Worm (Caenorhabditis elegans) whole organism, L1 larva: ENCODE measurements around the gene avr-15.

ENCODE experiments used
- ceh-82 ChIP-seq, 3 experiments: fragments of 150-350 bp in 1 of 3; sonication (generic microtip) in 2 of 3; optimal IDR thresholded peaks; 2 replicates each; lab custom pipeline; 2014 to 2017; ENCODE audit warnings: missing biosample characterization in 3 of 3, missing genetic modification characterization in 3 of 3
- fos-1 ChIP-seq: fragments of 150-350 bp; optimal IDR thresholded peaks from 2 replicates; lab custom pipeline; 2014; ENCODE audit warnings: missing biosample characterization, missing genetic modification characterization
- nhr-71 ChIP-seq: sonication (generic microtip); optimal IDR thresholded peaks from 2 replicates; lab custom pipeline; 2016; ENCODE audit warnings: mild to moderate bottlenecking, missing genetic modification characterization, moderate library complexity, missing compliant biosample characterization
- swsn-7 ChIP-seq: sonication (generic microtip); optimal IDR thresholded peaks from 2 replicates; lab custom pipeline; 2016; ENCODE audit warnings: missing genetic modification characterization, missing compliant biosample characterization
- ztf-4 ChIP-seq: fragments of 150-350 bp; optimal IDR thresholded peaks from 2 replicates; lab custom pipeline; 2014; ENCODE audit warnings: missing biosample characterization, missing genetic modification characterization

DNA sequence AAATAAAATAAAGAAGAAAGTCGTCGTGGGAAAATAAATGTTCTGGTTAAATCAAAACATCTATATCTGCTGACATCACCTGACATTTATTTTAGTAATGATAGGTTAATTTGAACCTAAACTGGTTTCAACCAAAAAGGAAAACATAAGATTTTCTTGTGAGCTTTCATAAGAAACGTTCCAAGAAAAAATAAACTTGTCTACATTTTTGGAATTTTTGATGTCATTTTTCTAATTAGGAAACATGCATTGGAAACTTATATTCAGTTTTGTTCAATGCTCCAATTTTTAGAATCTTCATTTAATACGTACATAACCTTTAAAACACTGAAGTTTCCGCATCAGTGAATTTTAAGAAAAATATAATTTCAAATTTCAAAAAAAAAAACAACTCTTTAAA lies 25.8 kb downstream of the avr-15 start:
- TF ChIP-seq ceh-82 (tag; optimal IDR thresholded peaks at IDR 0.05; lab: Kevin White, UChicago): no peak
- no peak for TF ChIP-seq fos-1
- no peak for TF ChIP-seq ztf-4 (tag; lab: Kevin White, UChicago)
- peak; percentile 42 for TF ChIP-seq nhr-71
- TF ChIP-seq swsn-7 (tag; lab: Kevin White, UChicago): no peak
